Worm (Caenorhabditis elegans) whole organism, L4/young adult: ENCODE data around the gene pho-14.

Experiments
- W03F9.2 ChIP-seq: fragments of 150-350 bp; optimal IDR thresholded peaks from 2 replicates; lab custom pipeline; 2014; ENCODE audit warnings: missing biosample characterization, missing genetic modification characterization
- him-1 ChIP-seq: sonication (generic microtip); optimal IDR thresholded peaks from 2 replicates; lab custom pipeline; 2016; ENCODE audit warnings: missing genotype, missing genetic modification reagents, missing genetic modification characterization, missing compliant biosample characterization

DNA sequence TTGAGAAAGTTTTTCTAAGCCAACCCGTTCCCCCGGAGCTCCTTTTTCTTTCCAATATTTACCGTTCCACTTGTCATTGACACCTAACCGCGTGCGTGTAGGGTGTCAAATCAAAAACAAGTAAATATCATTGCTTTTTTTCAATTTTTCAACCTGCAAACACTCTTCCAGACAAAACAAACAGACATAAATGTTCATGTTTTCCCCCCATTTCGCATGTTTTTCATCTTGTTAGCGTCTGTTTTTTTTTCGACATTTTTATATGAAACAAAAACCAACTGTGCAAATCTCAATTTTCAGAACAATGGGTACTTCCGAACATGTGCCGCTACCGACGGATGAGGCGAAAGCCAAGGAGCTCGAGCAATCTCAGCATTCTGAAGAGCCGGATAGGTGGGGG is 8.9 kb downstream of the pho-14 start, which contains the start of gene snf-3:
- TF ChIP-seq him-1 (tag; lab: Kevin White, UChicago) (no peak), W03F9.2 (tag; lab: Kevin White, UChicago) (no peak)
